Worm (Caenorhabditis elegans): ENCODE results near the gene M106.8.
A peak's percentile ranks its signal among the peaks of the same experiment; 100 is the strongest.

Gene M106.8

ce11 chrII:10868670-10869246 lies 25.3 kb upstream of the M106.8 start, which contains the start of the genes gmps-1 and cap-2 (continued):
- TF ChIP-seq egl-27 (tag; optimal IDR thresholded peaks at IDR 0.05): peak; percentile 31 to 64
- no peak for TF ChIP-seq nhr-76 (tag; optimal IDR thresholded peaks at IDR 0.05)
- no peak for TF ChIP-seq nhr-28 (tag; optimal IDR thresholded peaks at IDR 0.05)
- TF ChIP-seq ces-1 (GFP tag; optimal IDR thresholded peaks at IDR 0.05): no peak
- peak; percentile 71 for TF ChIP-seq F16B12.6 (tag; optimal IDR thresholded peaks at IDR 0.05)
- peak; percentile 94 for TF ChIP-seq ceh-8 (GFP tag; optimal IDR thresholded peaks at IDR 0.05)
- peak; percentile 90 for TF ChIP-seq nhr-77 (tag; optimal IDR thresholded peaks at IDR 0.05)
- TF ChIP-seq lin-39 (tag; optimal IDR thresholded peaks at IDR 0.05): peak; percentile 97
- TF ChIP-seq nhr-11 (tag; optimal IDR thresholded peaks at IDR 0.05): peak; percentile 92
- peak; percentile 94 for TF ChIP-seq C16A3.4 (tag; optimal IDR thresholded peaks at IDR 0.05)
- peak; percentile 95 for TF ChIP-seq lin-13 (GFP tag; optimal IDR thresholded peaks at IDR 0.05)
- TF ChIP-seq grh-1 (GFP tag; IDR thresholded peaks at IDR 0.05): peak; percentile 95
- TF ChIP-seq C34B4.2 (tag; optimal IDR thresholded peaks at IDR 0.05): peak; percentile 88
- peak; percentile 93 for TF ChIP-seq fos-1 (tag; optimal IDR thresholded peaks at IDR 0.05)
- TF ChIP-seq nhr-84 (tag; optimal IDR thresholded peaks at IDR 0.05): peak; percentile 28
- TF ChIP-seq unc-30 (tag; optimal IDR thresholded peaks at IDR 0.05): peak; percentile 49
- peak in 4 of 6 experiments; percentile 23 to 86 (median 46) for TF ChIP-seq elt-3 (tag; optimal IDR thresholded peaks at IDR 0.05)
- TF ChIP-seq hpl-2 (GFP tag; optimal IDR thresholded peaks at IDR 0.05): peak; percentile 91
- TF ChIP-seq ets-5 (GFP tag; IDR thresholded peaks at IDR 0.05): no peak
- TF ChIP-seq fkh-8 (tag; optimal IDR thresholded peaks at IDR 0.05): peak; percentile 96
- peak; percentile 98 for TF ChIP-seq nhr-47 (tag; optimal IDR thresholded peaks at IDR 0.05)
- peak; percentile 78 for TF ChIP-seq unc-62 (GFP tag; optimal IDR thresholded peaks at IDR 0.05)
- TF ChIP-seq irx-1 (tag; optimal IDR thresholded peaks at IDR 0.05): peak; percentile 97
- TF ChIP-seq aha-1 (tag; optimal IDR thresholded peaks at IDR 0.05): peak; percentile 85
- peak; percentile 76 for TF ChIP-seq ceh-90 (tag; optimal IDR thresholded peaks at IDR 0.05)
- peak; percentile 96 for TF ChIP-seq lin-14 (GFP tag; optimal IDR thresholded peaks at IDR 0.05)
- TF ChIP-seq dsc-1 (tag; optimal IDR thresholded peaks at IDR 0.05): peak; percentile 98
- TF ChIP-seq ama-1 (optimal IDR thresholded peaks at IDR 0.05): peak; percentile 78
- TF ChIP-seq ztf-4 (tag; optimal IDR thresholded peaks at IDR 0.05): peak; percentile 96
- peak; percentile 78 for TF ChIP-seq zag-1 (tag; optimal IDR thresholded peaks at IDR 0.05)
- peak; percentile 86 for TF ChIP-seq snpc-4 (tag; optimal IDR thresholded peaks at IDR 0.05)
- TF ChIP-seq zip-4 (GFP tag; optimal IDR thresholded peaks at IDR 0.05): peak; percentile 96
- TF ChIP-seq dpl-1 (GFP tag; optimal IDR thresholded peaks at IDR 0.05): peak; percentile 83 to 89 (median 87)
- TF ChIP-seq ceh-88 (GFP tag; IDR thresholded peaks at IDR 0.05): peak; percentile 92

ce11 chrII:10867219-10867618 lies 23.8 kb upstream of the M106.8 start:
- TF ChIP-seq mef-2 (tag; optimal IDR thresholded peaks at IDR 0.05) (no peak), ceh-63 (GFP tag; optimal IDR thresholded peaks at IDR 0.05) (no peak), nhr-19 (GFP tag; conservative IDR thresholded peaks at IDR 0.05) (no peak), elt-2 (tag; optimal IDR thresholded peaks at IDR 0.05) (peak; percentile 11), ceh-8 (GFP tag; optimal IDR thresholded peaks at IDR 0.05) (no peak), C04F5.9 (tag; optimal IDR thresholded peaks at IDR 0.05) (peak; percentile 90), nhr-237 (tag; optimal IDR thresholded peaks at IDR 0.05) (no peak), skn-1 (tag; optimal IDR thresholded peaks at IDR 0.05) (peak; percentile 15), lin-35 (GFP tag; optimal IDR thresholded peaks at IDR 0.05) (peak; percentile 0 to 8), rnt-1 (tag; optimal IDR thresholded peaks at IDR 0.05) (peak; percentile 57), ces-1 (GFP tag; optimal IDR thresholded peaks at IDR 0.05) (no peak), tbx-2 (tag; optimal IDR thresholded peaks at IDR 0.05) (no peak), unc-130 (tag; optimal IDR thresholded peaks at IDR 0.05) (no peak), isw-1 (GFP tag; IDR thresholded peaks at IDR 0.05) (no peak), ztf-4 (tag; optimal IDR thresholded peaks at IDR 0.05) (peak; percentile 2), dpl-1 (GFP tag; optimal IDR thresholded peaks at IDR 0.05) (peak in 2 of 3 experiments; percentile 3 to 18), ceh-90 (tag; optimal IDR thresholded peaks at IDR 0.05) (no peak), elt-3 (tag; optimal IDR thresholded peaks at IDR 0.05) (no peak), ztf-11 (tag; optimal IDR thresholded peaks at IDR 0.05) (no peak), nhr-85 (tag) (no peak), vab-15 (tag; optimal IDR thresholded peaks at IDR 0.05) (no peak), lin-39 (tag; optimal IDR thresholded peaks at IDR 0.05) (no peak), nhr-11 (tag; optimal IDR thresholded peaks at IDR 0.05) (no peak), C34B4.2 (tag; optimal IDR thresholded peaks at IDR 0.05) (no peak), grh-1 (GFP tag; IDR thresholded peaks at IDR 0.05) (no peak), pag-3 (tag; optimal IDR thresholded peaks at IDR 0.05; ENCODE audit: borderline replicate concordance, insufficient read depth) (no peak), hpl-2 (GFP tag; optimal IDR thresholded peaks at IDR 0.05) (no peak), nhr-20 (tag; optimal IDR thresholded peaks at IDR 0.05) (peak; percentile 51), mep-1 (tag; optimal IDR thresholded peaks at IDR 0.05) (peak; percentile 55)

Data from whole organism, L1 larva.